Worm (Caenorhabditis elegans) whole organism, mixed stage, embryonic: ENCODE data around the gene rpl-21.

Source experiments
- M03D4.4 ChIP-seq: sonication (generic microtip); optimal IDR thresholded peaks from 2 replicates; lab custom pipeline; 2017; ENCODE audit warnings: mild to moderate bottlenecking, missing genetic modification characterization, missing compliant biosample characterization
- blmp-1 ChIP-seq: fragments of 150-350 bp; optimal IDR thresholded peaks from 2 replicates; lab custom pipeline; 2014; ENCODE audit warnings: missing biosample characterization, missing genetic modification characterization
- ceh-39 ChIP-seq: fragments of 150-350 bp; optimal IDR thresholded peaks from 2 replicates; lab custom pipeline; 2014; ENCODE audit warnings: missing biosample characterization, missing genetic modification characterization
- ceh-43 ChIP-seq: fragments of 200-800 bp; sonication (Bioruptor generic); optimal IDR thresholded peaks from 2 replicates; lab custom pipeline; 2018; ENCODE audit warnings: mild to moderate bottlenecking, missing genetic modification characterization, moderate library complexity, missing compliant biosample characterization
- ceh-83 ChIP-seq: fragments of 200-800 bp; sonication (Bioruptor generic); optimal IDR thresholded peaks from 2 replicates; lab custom pipeline; 2018; ENCODE audit warnings: mild to moderate bottlenecking, missing genetic modification characterization, missing compliant biosample characterization
- ces-1 ChIP-seq: fragments of 150-350 bp; optimal IDR thresholded peaks from 2 replicates; lab custom pipeline; 2014; ENCODE audit warnings: missing biosample characterization, missing genetic modification reagents, missing genetic modification characterization
- cnd-1 ChIP-seq: fragments of 200-800 bp; sonication (Bioruptor generic); optimal IDR thresholded peaks from 2 replicates; lab custom pipeline; 2018; ENCODE audit warnings: mild to moderate bottlenecking, missing genetic modification characterization, missing compliant biosample characterization
- drap-1 ChIP-seq: fragments of 200-800 bp; sonication (Bioruptor generic); optimal IDR thresholded peaks from 3 replicates; lab custom pipeline; 2018; ENCODE audit warnings: mild to moderate bottlenecking, missing genetic modification characterization, missing compliant biosample characterization
- elt-1 ChIP-seq: sonication (generic microtip); optimal IDR thresholded peaks from 2 replicates; lab custom pipeline; 2017; ENCODE audit warnings: missing genetic modification characterization, mild to moderate bottlenecking, missing compliant biosample characterization, antibody characterized with exemption, moderate library complexity, borderline replicate concordance; ENCODE audit not compliant: insufficient read depth
- elt-3 ChIP-seq: fragments of 150-350 bp; optimal IDR thresholded peaks from 2 replicates; lab custom pipeline; 2014; ENCODE audit warnings: missing biosample characterization, missing genetic modification characterization
- hlh-1 ChIP-seq: fragments of 150-350 bp; optimal IDR thresholded peaks from 2 replicates; lab custom pipeline; 2014; ENCODE audit warnings: missing biosample characterization, missing genetic modification reagents, missing genetic modification characterization
- lin-13 ChIP-seq: fragments of 150-350 bp; optimal IDR thresholded peaks from 2 replicates; lab custom pipeline; 2014; ENCODE audit warnings: missing biosample characterization, missing genetic modification characterization
- lsy-2 ChIP-seq: fragments of 150-350 bp; optimal IDR thresholded peaks from 2 replicates; lab custom pipeline; 2014; ENCODE audit warnings: missing biosample characterization, missing genetic modification characterization
- mep-1 ChIP-seq: fragments of 150-350 bp; optimal IDR thresholded peaks from 2 replicates; lab custom pipeline; 2017; ENCODE audit warnings: missing biosample characterization, missing genetic modification reagents, missing genetic modification characterization, inconsistent platforms
- nhr-2 ChIP-seq: fragments of 150-350 bp; optimal IDR thresholded peaks from 2 replicates; lab custom pipeline; 2014; ENCODE audit warnings: missing biosample characterization, missing genetic modification characterization
- nhr-237 ChIP-seq: fragments of 150-350 bp; optimal IDR thresholded peaks from 2 replicates; lab custom pipeline; 2014; ENCODE audit warnings: missing biosample characterization, missing genetic modification characterization
- nhr-76 ChIP-seq: sonication (generic microtip); optimal IDR thresholded peaks from 2 replicates; lab custom pipeline; 2017; ENCODE audit warnings: missing biosample characterization, missing genetic modification characterization
- pha-4 ChIP-seq: fragments of 150-350 bp; optimal IDR thresholded peaks from 2 replicates; lab custom pipeline; 2018; ENCODE audit warnings: missing biosample characterization, missing genetic modification reagents, missing genetic modification characterization
- sem-2 ChIP-seq: fragments of 200-800 bp; sonication (Bioruptor generic); optimal IDR thresholded peaks from 2 replicates; lab custom pipeline; 2018; ENCODE audit warnings: mild to moderate bottlenecking, missing genetic modification characterization, missing compliant biosample characterization
- snpc-4 ChIP-seq: fragments of 150-350 bp; optimal IDR thresholded peaks from 2 replicates; lab custom pipeline; 2014; ENCODE audit warnings: missing biosample characterization, missing genetic modification characterization
- sptf-1 ChIP-seq: sonication (generic microtip); optimal IDR thresholded peaks from 2 replicates; lab custom pipeline; 2017; ENCODE audit warnings: mild to moderate bottlenecking, missing genetic modification characterization, moderate library complexity, missing compliant biosample characterization
- unc-120 ChIP-seq: sonication (generic microtip); optimal IDR thresholded peaks from 2 replicates; lab custom pipeline; 2017; ENCODE audit warnings: missing genetic modification characterization, missing compliant biosample characterization; ENCODE audit not compliant: poor library complexity, severe bottlenecking
- unc-39 ChIP-seq: fragments of 150-350 bp; optimal IDR thresholded peaks from 2 replicates; lab custom pipeline; 2014; ENCODE audit warnings: missing biosample characterization, missing genetic modification characterization
- unc-62 ChIP-seq: fragments of 150-350 bp; optimal IDR thresholded peaks from 2 replicates; lab custom pipeline; 2014; ENCODE audit warnings: missing biosample characterization, missing genetic modification reagents, missing genetic modification characterization
- zip-8 ChIP-seq: fragments of 150-350 bp; optimal IDR thresholded peaks from 2 replicates; lab custom pipeline; 2014; ENCODE audit warnings: missing biosample characterization, missing genetic modification characterization
- ztf-11 ChIP-seq: fragments of 150-350 bp; optimal IDR thresholded peaks from 2 replicates; lab custom pipeline; 2014; ENCODE audit warnings: missing biosample characterization, missing genetic modification characterization

rpl-21 gene

ce11 chrIII:8130177-8130902 is at the start of gene rpl-21, which contains the start of gene C14B9.10:
rpl-21 (minus strand) TSS chrIII:8130227.
C14B9.10 (plus strand) TSS chrIII:8130852.
- no peak for TF ChIP-seq sptf-1 (tag; lab: Kevin White, UChicago)
- peak; percentile 91 for TF ChIP-seq mep-1
- TF ChIP-seq ces-1 (GFP tag; lab: Kevin White, UChicago), result peak; percentile 67
- peak; percentile 98 for TF ChIP-seq lsy-2 (tag; lab: Kevin White, UChicago)
- peak; percentile 65 for TF ChIP-seq ceh-39 (tag; lab: Kevin White, UChicago)
- peak; percentile 22 for TF ChIP-seq unc-62
- TF ChIP-seq sem-2, result no peak
- TF ChIP-seq hlh-1, result peak; percentile 25
- TF ChIP-seq lin-13 (tag; lab: Kevin White, UChicago), result peak; percentile 76
- TF ChIP-seq pha-4, result peak; percentile 83
- no peak for TF ChIP-seq nhr-76 (tag; lab: Kevin White, UChicago)
- no peak for TF ChIP-seq blmp-1 (tag; lab: Kevin White, UChicago)
- TF ChIP-seq nhr-237, result peak; percentile 80

ce11 chrIII:8178924-8179323 is 48.9 kb upstream of the rpl-21 start, which contains the start of gene C50C3.5:
C50C3.5 (plus strand) TSS chrIII:8179224.
- TF ChIP-seq unc-62 (no peak), lin-13 (tag; lab: Kevin White, UChicago) (no peak)

DNA sequence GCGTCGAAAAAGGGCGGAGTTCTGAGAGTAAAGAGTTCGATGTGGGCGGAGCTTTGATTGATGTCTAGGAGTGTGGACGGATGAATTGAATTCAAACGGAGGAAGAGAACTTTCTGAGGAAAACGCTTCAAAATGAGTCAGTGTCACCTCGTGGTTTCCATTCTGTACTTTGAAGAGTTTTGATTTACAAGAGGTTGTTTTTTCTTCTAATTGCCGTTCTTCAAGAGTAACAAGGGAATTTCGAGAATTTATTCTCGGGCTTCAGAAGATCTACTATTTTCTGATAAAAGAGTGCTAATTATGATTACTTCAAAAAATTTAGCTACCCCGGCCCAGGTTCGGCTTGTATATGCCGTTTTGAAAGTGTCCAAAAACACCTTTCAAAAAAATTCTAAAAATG is 46.2 kb upstream of the rpl-21 start, which contains the start of gene C50C3.12:
Gene C50C3.12, plus strand, starts transcription at position 301 of the 400 bp plus-strand sequence.
- no peak for TF ChIP-seq blmp-1 (tag; lab: Kevin White, UChicago)
- TF ChIP-seq ztf-11, result no peak
- no peak for TF ChIP-seq unc-39 (tag; lab: Kevin White, UChicago)
- no peak for TF ChIP-seq unc-120 (tag; lab: Kevin White, UChicago)
- TF ChIP-seq ceh-83 (GFP tag; lab: Kevin White, UChicago), result no peak

ce11 chrIII:8175263-8175662 is 45.2 kb upstream of the rpl-21 start:
- TF ChIP-seq blmp-1 (tag; lab: Kevin White, UChicago), result no peak
- no peak for TF ChIP-seq zip-8 (tag; lab: Kevin White, UChicago)
- TF ChIP-seq ceh-39 (tag; lab: Kevin White, UChicago), result no peak
- TF ChIP-seq elt-1 (tag; lab: Kevin White, UChicago), result no peak
- no peak for TF ChIP-seq cnd-1 (tag; lab: Kevin White, UChicago)
- TF ChIP-seq ztf-11, result no peak
- no peak for TF ChIP-seq mep-1
- TF ChIP-seq elt-3 (tag; lab: Kevin White, UChicago), result no peak
- TF ChIP-seq snpc-4 (tag; lab: Kevin White, UChicago), result no peak
- no peak for TF ChIP-seq lsy-2 (tag; lab: Kevin White, UChicago)
- TF ChIP-seq drap-1 (GFP tag; lab: Kevin White, UChicago), result no peak
- TF ChIP-seq unc-39 (tag; lab: Kevin White, UChicago), result no peak
- no peak for TF ChIP-seq ceh-43 (GFP tag; lab: Kevin White, UChicago)
- TF ChIP-seq sem-2, result no peak

DNA sequence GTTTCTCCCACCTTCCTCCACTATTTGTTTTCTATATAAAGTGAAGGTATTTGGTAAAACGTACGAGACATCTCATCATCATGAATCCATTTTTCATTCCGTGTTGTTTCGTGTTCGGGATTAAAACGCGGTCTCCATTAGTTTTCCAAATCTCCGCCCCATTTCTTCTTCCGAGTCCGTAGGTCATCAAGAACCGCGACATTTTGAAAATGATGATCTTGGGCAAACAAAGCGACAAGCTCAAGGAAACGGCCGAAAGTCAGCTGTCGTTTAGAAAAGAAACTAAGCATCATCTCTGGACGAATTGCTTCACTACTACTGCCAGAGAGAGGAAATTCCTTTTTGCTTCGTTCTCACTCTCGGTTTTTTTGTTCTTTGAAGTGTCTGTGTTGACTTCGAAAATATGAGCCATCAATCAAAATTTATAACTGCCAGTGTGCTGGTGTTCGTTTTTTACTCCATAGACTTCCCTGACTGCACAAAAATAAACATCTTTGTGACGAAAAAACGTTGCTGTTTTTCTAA is 42.6 kb upstream of the rpl-21 start:
- TF ChIP-seq nhr-2 (no peak), sem-2 (no peak), hlh-1 (peak; percentile 50)

DNA sequence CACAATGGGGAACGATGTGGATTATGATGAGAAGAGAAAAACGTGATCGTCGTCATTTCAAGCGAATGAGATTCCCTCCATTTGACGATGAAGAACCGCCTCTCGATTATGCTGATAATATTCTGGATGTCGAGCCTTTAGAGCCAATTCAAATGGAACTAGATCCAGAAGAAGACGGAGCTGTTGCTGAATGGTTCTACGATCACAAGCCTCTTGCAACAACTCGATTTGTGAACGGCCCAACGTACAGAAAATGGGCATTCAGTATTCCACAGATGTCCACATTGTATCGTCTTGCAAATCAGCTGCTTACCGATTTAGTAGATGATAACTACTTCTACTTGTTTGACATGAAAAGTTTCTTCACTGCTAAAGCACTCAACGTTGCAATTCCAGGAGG is 34.7 kb upstream of the rpl-21 start:
- TF ChIP-seq unc-39 (tag; lab: Kevin White, UChicago) (no peak), unc-62 (no peak), ceh-43 (GFP tag; lab: Kevin White, UChicago) (no peak), blmp-1 (tag; lab: Kevin White, UChicago) (no peak), cnd-1 (tag; lab: Kevin White, UChicago) (no peak), M03D4.4 (tag; lab: Kevin White, UChicago) (no peak), nhr-2 (no peak)
